Worm (Caenorhabditis elegans) whole organism, L1 larva: ENCODE results near the gene srt-63.

Experiments
- aha-1 ChIP-seq: fragments of 150-350 bp; optimal IDR thresholded peaks from 2 replicates; lab custom pipeline; 2014; ENCODE audit warnings: missing biosample characterization, missing genetic modification characterization
- aly-2 ChIP-seq: fragments of 150-350 bp; optimal IDR thresholded peaks from 2 replicates; lab custom pipeline; 2014; ENCODE audit warnings: missing biosample characterization, missing genetic modification characterization
- ces-1 ChIP-seq: fragments of 150-350 bp; optimal IDR thresholded peaks from 2 replicates; lab custom pipeline; 2014; ENCODE audit warnings: missing biosample characterization, missing genetic modification reagents, missing genetic modification characterization
- egl-27 ChIP-seq, 2 experiments: fragments of 150-350 bp in 1 of 2; sonication (generic microtip); optimal IDR thresholded peaks; 3 replicates each; lab custom pipeline; 2017 to 2018; ENCODE audit warnings: missing biosample characterization in 2 of 2, missing genetic modification characterization in 2 of 2, missing genetic modification reagents in 2 of 2
- fos-1 ChIP-seq: fragments of 150-350 bp; optimal IDR thresholded peaks from 2 replicates; lab custom pipeline; 2014; ENCODE audit warnings: missing biosample characterization, missing genetic modification characterization
- jun-1 ChIP-seq: fragments of 150-350 bp; optimal IDR thresholded peaks from 2 replicates; lab custom pipeline; 2014; ENCODE audit warnings: missing biosample characterization, missing genetic modification reagents, missing genetic modification characterization
- lin-13 ChIP-seq: fragments of 150-350 bp; optimal IDR thresholded peaks from 2 replicates; lab custom pipeline; 2014; ENCODE audit warnings: missing biosample characterization, missing genetic modification reagents, missing genetic modification characterization
- lir-3 ChIP-seq: sonication (generic microtip); optimal IDR thresholded peaks from 2 replicates; lab custom pipeline; 2016; ENCODE audit warnings: mild to moderate bottlenecking, missing genetic modification characterization, moderate library complexity, missing compliant biosample characterization; ENCODE audit not compliant: poor library complexity
- zag-1 ChIP-seq: fragments of 150-350 bp; optimal IDR thresholded peaks from 2 replicates; lab custom pipeline; 2014; ENCODE audit warnings: missing biosample characterization, missing genetic modification characterization
- ztf-11 ChIP-seq, 2 experiments: sonication (generic microtip); optimal IDR thresholded peaks; 2 replicates each; lab custom pipeline; 2016 to 2017; ENCODE audit warnings: missing genetic modification characterization in 2 of 2, missing biosample characterization in 1 of 2, missing compliant biosample characterization in 1 of 2

- TF ChIP-seq lir-3 (tag; lab: Kevin White, UChicago) (no peak), ztf-11 (tag; optimal IDR thresholded peaks at IDR 0.05; lab: Kevin White, UChicago) (no peak), jun-1 (tag; lab: Kevin White, UChicago) (no peak), ces-1 (GFP tag; lab: Kevin White, UChicago) (no peak), zag-1 (tag; lab: Kevin White, UChicago) (no peak), lin-13 (GFP tag; lab: Kevin White, UChicago) (no peak), egl-27 (tag; optimal IDR thresholded peaks at IDR 0.05; lab: Kevin White, UChicago) (no peak), fos-1 (tag; lab: Kevin White, UChicago) (no peak), aha-1 (tag; lab: Kevin White, UChicago) (no peak), aly-2 (tag; lab: Kevin White, UChicago) (no peak)
These were observed at the start of gene srt-63 for ce11 chrV:3256051-3256450.
